Fruit fly (Drosophila melanogaster): ENCODE results near the gene CG5885.

The CG5885 gene

dm6 chr2L:9907320-9908256, 10.5 kb downstream of the CG5885 start:
- TF ChIP-seq CG8478 (optimal IDR thresholded peaks at IDR 0.05) (no peak), CTCF (optimal IDR thresholded peaks at IDR 0.05) (no peak)

DNA sequence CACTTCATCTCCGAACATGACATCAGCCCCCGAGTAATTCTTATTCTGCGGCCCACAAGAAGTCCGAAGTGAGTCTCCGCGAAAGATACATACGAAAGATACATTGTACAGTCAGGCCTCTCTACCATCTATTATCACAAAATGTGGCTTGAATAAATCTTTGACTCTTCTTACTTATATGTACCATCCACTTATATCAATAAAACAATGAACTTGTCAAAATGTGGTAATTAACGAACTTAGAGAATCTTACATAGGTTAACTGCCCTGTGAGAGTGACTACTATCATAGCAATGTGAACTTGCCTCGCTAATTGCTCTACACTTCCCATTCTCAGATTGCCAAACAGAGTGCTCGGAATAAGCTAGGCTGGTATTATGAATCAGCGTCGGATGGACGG, 11.5 kb downstream of the CG5885 start:
- TF ChIP-seq CG8478 (optimal IDR thresholded peaks at IDR 0.05) = no peak
- TF ChIP-seq CTCF (optimal IDR thresholded peaks at IDR 0.05) = no peak

DNA sequence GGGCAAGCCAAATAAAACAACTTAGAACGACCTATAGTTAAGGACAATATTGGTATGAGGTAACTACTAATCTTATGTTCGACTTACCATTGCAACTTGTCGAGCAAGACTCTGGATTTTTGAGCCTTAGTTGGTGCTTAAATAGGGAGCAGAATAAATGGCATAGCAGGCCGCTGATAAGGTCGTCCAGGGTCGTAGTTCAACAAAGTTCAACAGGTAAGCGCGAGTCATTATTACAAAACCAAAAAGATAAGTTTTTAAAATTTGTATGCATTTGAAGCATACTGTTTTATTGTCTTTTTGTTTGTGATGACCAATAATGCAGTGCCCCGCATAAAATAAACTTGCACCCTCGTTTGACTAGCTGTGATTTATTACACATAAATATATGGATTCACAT, 15.1 kb downstream of the CG5885 start, which contains the start of gene Muc30E:
Gene Muc30E (minus strand): TSS at position 101 of the 400 bp plus-strand sequence.
- TF ChIP-seq CG8478 (optimal IDR thresholded peaks at IDR 0.05) = no peak
- no peak for TF ChIP-seq CTCF (optimal IDR thresholded peaks at IDR 0.05)

- no peak for TF ChIP-seq CG8478 (optimal IDR thresholded peaks at IDR 0.05)
- peak in 1 of 2 experiments; percentile 33 for TF ChIP-seq CTCF (optimal IDR thresholded peaks at IDR 0.05)
Measured at dm6 chr2L:9897296-9897695, 20.8 kb downstream of the CG5885 start, which contains the start of gene RpS2. TSS of gene RpS2 (minus strand) at chr2L:9897552.

DNA sequence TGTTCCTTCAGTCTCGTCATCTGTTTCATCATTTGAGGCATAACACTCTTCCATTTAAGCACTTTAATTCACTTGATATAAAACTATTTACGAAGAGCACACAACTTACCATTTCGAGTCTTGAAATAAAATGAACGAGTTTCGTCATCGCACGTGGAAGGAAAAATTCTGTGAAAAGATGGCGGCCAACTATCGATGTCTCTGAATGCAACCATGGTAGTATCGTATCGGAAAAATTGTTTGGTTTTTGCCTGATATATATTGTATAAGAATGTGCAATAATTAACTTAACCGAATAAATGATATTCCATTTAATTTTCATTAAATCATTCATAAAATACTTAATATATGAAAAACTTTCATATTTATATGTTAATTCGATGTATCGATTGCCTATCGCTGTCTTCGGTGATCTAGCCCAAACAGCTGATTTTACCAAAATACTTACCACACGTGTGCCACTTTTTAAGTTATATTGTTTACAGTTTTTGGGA, 23.2 kb downstream of the CG5885 start, which contains the start of gene Bka:
Gene Bka (plus strand): TSS at position 417 of the 494 bp plus-strand sequence.
- TF ChIP-seq CTCF (optimal IDR thresholded peaks at IDR 0.05) (no peak), CG8478 (optimal IDR thresholded peaks at IDR 0.05) (no peak)

DNA sequence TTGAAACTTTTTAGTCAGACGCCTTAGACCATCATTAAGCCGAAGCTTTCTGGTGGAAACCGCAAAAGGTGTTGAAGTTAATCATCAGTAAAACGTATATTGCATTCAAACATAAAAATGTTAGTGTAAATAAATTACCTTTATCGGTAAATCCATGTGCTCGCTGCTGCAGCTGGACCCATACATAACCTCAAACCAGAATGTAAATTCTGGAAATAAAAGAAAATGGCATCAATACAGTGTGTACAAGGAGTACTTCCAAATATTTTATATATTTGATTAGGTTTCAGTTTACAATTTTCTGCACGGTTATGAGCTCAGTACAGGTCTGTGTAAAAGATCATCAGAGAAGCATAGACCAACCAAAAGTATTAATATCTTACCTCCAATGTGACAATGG, 23.9 kb downstream of the CG5885 start:
- TF ChIP-seq CG8478 (optimal IDR thresholded peaks at IDR 0.05) = no peak
- TF ChIP-seq CTCF (optimal IDR thresholded peaks at IDR 0.05) = no peak

- TF ChIP-seq CG8478 (optimal IDR thresholded peaks at IDR 0.05) = no peak
- TF ChIP-seq CTCF (optimal IDR thresholded peaks at IDR 0.05) = no peak
Measured at dm6 chr2L:9893183-9893582, 24.9 kb downstream of the CG5885 start, which contains the start of gene mtDNA-helicase. TSS of gene mtDNA-helicase (minus strand) at chr2L:9893446.

dm6 chr2L:9890576-9890975, 27.6 kb downstream of the CG5885 start, which contains the start of the genes CG34183 and CG4537:
TSS of gene CG34183 (minus strand) at chr2L:9890772.
TSS of gene CG4537 (plus strand) at chr2L:9890885.
- TF ChIP-seq CG8478 (optimal IDR thresholded peaks at IDR 0.05) (no peak), CTCF (optimal IDR thresholded peaks at IDR 0.05) (no peak)

dm6 chr2L:9887856-9888269, 30.3 kb downstream of the CG5885 start, which contains the start of gene Fkbp59:
TSS of gene Fkbp59 (plus strand) at chr2L:9888005.
- TF ChIP-seq CTCF (optimal IDR thresholded peaks at IDR 0.05) (peak; percentile 95 to 96), CG8478 (optimal IDR thresholded peaks at IDR 0.05) (no peak)

DNA sequence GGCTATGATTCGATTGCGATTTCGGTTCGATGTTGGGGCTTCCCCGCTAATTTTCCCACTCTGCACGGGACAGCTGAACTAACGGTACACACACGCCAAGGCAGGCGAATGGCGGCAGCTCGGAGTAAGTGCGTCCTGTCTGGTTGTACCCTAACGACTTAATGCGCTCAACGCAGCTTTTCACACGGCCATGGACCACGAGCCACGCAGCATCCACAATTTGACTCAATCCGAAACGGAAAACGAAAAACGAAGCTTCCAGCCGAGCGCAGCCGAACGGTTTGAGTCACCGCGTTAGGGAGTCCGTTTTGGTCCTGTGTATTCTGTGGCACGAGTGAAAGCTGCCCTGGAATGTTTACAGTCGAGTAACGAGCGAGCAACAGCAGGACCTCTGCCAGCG, 32.0 kb downstream of the CG5885 start, which contains the start of gene nAChRalpha6:
Gene nAChRalpha6 (minus strand): TSS at position 165 of the 400 bp plus-strand sequence.
- TF ChIP-seq CG8478 (optimal IDR thresholded peaks at IDR 0.05) (no peak), CTCF (optimal IDR thresholded peaks at IDR 0.05) (no peak)

- TF ChIP-seq CG8478 (optimal IDR thresholded peaks at IDR 0.05) (no peak), CTCF (optimal IDR thresholded peaks at IDR 0.05) (no peak)
Measured at dm6 chr2L:9882393-9882971, 35.6 kb downstream of the CG5885 start.
